Worm (Caenorhabditis elegans): ENCODE measurements around the gene clec-207.
A peak's percentile ranks its signal among the peaks of the same experiment; 100 is the strongest.

Gene clec-207

ce11 chrV:2067985-2068499, 27.8 kb upstream of the clec-207 start, which contains the start of gene lbp-9 (continued):
- TF ChIP-seq zip-4 (GFP tag; optimal IDR thresholded peaks at IDR 0.05) (no peak), ceh-90 (tag; optimal IDR thresholded peaks at IDR 0.05) (no peak), efl-1 (optimal IDR thresholded peaks at IDR 0.05) (peak; percentile 12 to 35), efl-1 (GFP tag; optimal IDR thresholded peaks at IDR 0.05 in 1 of 2) (peak; percentile 36 to 82), ceh-82 (tag; optimal IDR thresholded peaks at IDR 0.05) (peak in 1 of 3 experiments; percentile 31), skn-1 (tag; optimal IDR thresholded peaks at IDR 0.05) (peak; percentile 74), Y116A8C.19 (tag; optimal IDR thresholded peaks at IDR 0.05; ENCODE audit: borderline replicate concordance) (no peak), dpl-1 (GFP tag; optimal IDR thresholded peaks at IDR 0.05) (peak in 2 of 3 experiments; percentile 6 to 50), egl-27 (tag; optimal IDR thresholded peaks at IDR 0.05) (no peak), mef-2 (tag; optimal IDR thresholded peaks at IDR 0.05) (no peak), mdl-1 (tag; optimal IDR thresholded peaks at IDR 0.05) (peak in 1 of 2 experiments; percentile 81)

ce11 chrV:2068728-2069443, 27.0 kb upstream of the clec-207 start:
- peak; percentile 13 for TF ChIP-seq mep-1 (tag; optimal IDR thresholded peaks at IDR 0.05)
- TF ChIP-seq hlh-4 (tag; optimal IDR thresholded peaks at IDR 0.05): no peak
- no peak for TF ChIP-seq sptf-1 (tag; optimal IDR thresholded peaks at IDR 0.05)
- no peak for TF ChIP-seq elt-2 (tag; optimal IDR thresholded peaks at IDR 0.05)
- peak; percentile 22 for TF ChIP-seq nhr-85 (tag)
- TF ChIP-seq xbp-1 (tag; optimal IDR thresholded peaks at IDR 0.05): no peak
- no peak for TF ChIP-seq pqm-1 (tag; optimal IDR thresholded peaks at IDR 0.05)
- TF ChIP-seq unc-130 (tag; optimal IDR thresholded peaks at IDR 0.05): no peak

ce11 chrV:2072807-2073206, 23.1 kb upstream of the clec-207 start, which contains the start of gene Y40B10A.9:
Gene Y40B10A.9, minus strand, starts transcription at chrV:2072907.
- no peak for TF ChIP-seq ama-1 (optimal IDR thresholded peaks at IDR 0.05)
- no peak for TF ChIP-seq dpl-1 (GFP tag; optimal IDR thresholded peaks at IDR 0.05)
- no peak for TF ChIP-seq nhr-84 (tag; optimal IDR thresholded peaks at IDR 0.05)
- TF ChIP-seq vab-15 (tag; optimal IDR thresholded peaks at IDR 0.05): no peak
- TF ChIP-seq lin-13 (GFP tag; optimal IDR thresholded peaks at IDR 0.05): no peak
- TF ChIP-seq mdl-1 (tag; optimal IDR thresholded peaks at IDR 0.05): no peak
- no peak for TF ChIP-seq snpc-4 (tag; optimal IDR thresholded peaks at IDR 0.05)
- no peak for TF ChIP-seq unc-30 (tag; optimal IDR thresholded peaks at IDR 0.05)
- TF ChIP-seq tlp-1 (tag; optimal IDR thresholded peaks at IDR 0.05): no peak
- TF ChIP-seq sox-4 (tag; optimal IDR thresholded peaks at IDR 0.05): no peak
- no peak for TF ChIP-seq ceh-90 (tag; optimal IDR thresholded peaks at IDR 0.05)
- TF ChIP-seq nhr-90 (tag; optimal IDR thresholded peaks at IDR 0.05; ENCODE audit: poor library complexity): no peak

ce11 chrV:2076043-2076442, 19.8 kb upstream of the clec-207 start:
- peak; percentile 64 for TF ChIP-seq rnt-1 (tag; optimal IDR thresholded peaks at IDR 0.05)
- TF ChIP-seq snpc-4 (tag; optimal IDR thresholded peaks at IDR 0.05): no peak
- peak in 1 of 3 experiments; percentile 1 for TF ChIP-seq dpl-1 (GFP tag; optimal IDR thresholded peaks at IDR 0.05)
- TF ChIP-seq swsn-7 (tag; optimal IDR thresholded peaks at IDR 0.05): no peak
- no peak for TF ChIP-seq ztf-4 (tag; optimal IDR thresholded peaks at IDR 0.05)
- peak; percentile 83 for TF ChIP-seq vab-15 (tag; optimal IDR thresholded peaks at IDR 0.05)
- no peak for TF ChIP-seq grh-1 (GFP tag; IDR thresholded peaks at IDR 0.05)
- no peak for TF ChIP-seq unc-130 (tag; optimal IDR thresholded peaks at IDR 0.05)
- TF ChIP-seq elt-2 (tag; optimal IDR thresholded peaks at IDR 0.05): no peak
- no peak for TF ChIP-seq alr-1 (tag; optimal IDR thresholded peaks at IDR 0.05; ENCODE audit: borderline replicate concordance)
- TF ChIP-seq C34B4.2 (tag; optimal IDR thresholded peaks at IDR 0.05): no peak
- TF ChIP-seq skn-1 (tag; optimal IDR thresholded peaks at IDR 0.05): no peak
- no peak for TF ChIP-seq efl-3 (GFP tag; optimal IDR thresholded peaks at IDR 0.05)
- TF ChIP-seq fkh-8 (tag; optimal IDR thresholded peaks at IDR 0.05): peak; percentile 19
- peak; percentile 26 for TF ChIP-seq nhr-71 (tag; optimal IDR thresholded peaks at IDR 0.05)
- no peak for TF ChIP-seq jun-1 (tag; optimal IDR thresholded peaks at IDR 0.05)
- no peak for TF ChIP-seq F16B12.6 (tag; optimal IDR thresholded peaks at IDR 0.05)
- peak; percentile 88 for TF ChIP-seq lin-14 (GFP tag; optimal IDR thresholded peaks at IDR 0.05)
- TF ChIP-seq hpl-2 (GFP tag; optimal IDR thresholded peaks at IDR 0.05): no peak
- TF ChIP-seq pag-3 (tag; optimal IDR thresholded peaks at IDR 0.05; ENCODE audit: borderline replicate concordance, insufficient read depth): no peak
- no peak for TF ChIP-seq unc-86 (tag; optimal IDR thresholded peaks at IDR 0.05)
- no peak for TF ChIP-seq fkh-4 (tag; optimal IDR thresholded peaks at IDR 0.05; ENCODE audit: borderline replicate concordance)
- no peak for TF ChIP-seq Y116A8C.19 (tag; optimal IDR thresholded peaks at IDR 0.05; ENCODE audit: borderline replicate concordance)
- TF ChIP-seq C16A3.4 (tag; optimal IDR thresholded peaks at IDR 0.05): no peak

Measured in whole organism, L1 larva.